Worm (Caenorhabditis elegans): ENCODE results near the gene F58H7.1.

DNA sequence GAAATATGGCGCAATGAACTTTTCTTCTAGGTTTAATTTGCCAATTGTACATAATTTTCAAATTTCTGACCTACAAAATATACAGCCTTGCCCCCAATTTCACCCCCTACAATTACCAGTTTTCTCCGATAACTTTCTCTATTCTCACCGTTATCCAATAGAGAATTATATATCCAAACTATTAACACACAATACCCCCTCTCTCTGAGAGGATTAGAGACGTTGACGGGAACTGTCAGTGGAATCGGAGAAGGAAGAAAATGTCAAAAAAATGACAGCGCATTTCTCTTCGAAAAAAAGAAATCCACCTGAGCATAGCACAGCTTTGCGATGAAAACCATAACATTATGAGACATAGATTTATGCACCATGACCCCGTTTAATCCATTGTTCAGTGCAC lies 17.5 kb upstream of the F58H7.1 start:
- TF ChIP-seq ztf-11 (tag; optimal IDR thresholded peaks at IDR 0.05) = no peak
- no peak for TF ChIP-seq lsy-12 (tag; optimal IDR thresholded peaks at IDR 0.05)
- no peak for TF ChIP-seq nfya-1 (tag; optimal IDR thresholded peaks at IDR 0.05; ENCODE audit: insufficient read depth)
- TF ChIP-seq eor-1 (tag; optimal IDR thresholded peaks at IDR 0.05) = no peak
- no peak for TF ChIP-seq elt-2 (tag; optimal IDR thresholded peaks at IDR 0.05)
- TF ChIP-seq aly-2 (tag; optimal IDR thresholded peaks at IDR 0.05) = no peak
- no peak for TF ChIP-seq unc-62 (GFP tag; optimal IDR thresholded peaks at IDR 0.05)
- TF ChIP-seq nhr-25 (tag; optimal IDR thresholded peaks at IDR 0.05) = no peak
- TF ChIP-seq R02D3.7 (tag; optimal IDR thresholded peaks at IDR 0.05) = no peak
- no peak for TF ChIP-seq ceh-82 (tag; optimal IDR thresholded peaks at IDR 0.05)
